Fruit fly (Drosophila melanogaster) whole organism, prepupa: Measurements from ENCODE around the gene Fdx2.

ENCODE experiments used
- CG10669 ChIP-seq: fragments of 200-800 bp; sonication (Bioruptor generic); optimal IDR thresholded peaks from 3 replicates; lab custom pipeline; 2018; ENCODE audit warnings: missing biosample characterization, mild to moderate bottlenecking, missing genetic modification characterization, moderate library complexity
- CG11294 ChIP-seq: fragments of 200-800 bp; sonication (Bioruptor generic); IDR thresholded peaks from 2 replicates; pipeline ENCODE4 v1.3.6; 2022; ENCODE audit warnings: missing biosample characterization, missing genetic modification characterization
- CG11902 ChIP-seq: fragments of 200-800 bp; sonication (Bioruptor generic); optimal IDR thresholded peaks from 3 replicates; lab custom pipeline; 2016; ENCODE audit warnings: missing biosample characterization, missing genetic modification characterization
- CG1621 ChIP-seq: fragments of 200-800 bp; sonication (Bioruptor generic); optimal IDR thresholded peaks from 3 replicates; lab custom pipeline; 2018; ENCODE audit warnings: missing biosample characterization, mild to moderate bottlenecking, missing genetic modification characterization
- CG16779 ChIP-seq: fragments of 200-800 bp; sonication (Bioruptor generic); optimal IDR thresholded peaks from 3 replicates; lab custom pipeline; 2017; ENCODE audit warnings: missing biosample characterization, mild to moderate bottlenecking, missing genetic modification characterization
- CG31627 ChIP-seq: fragments of 200-800 bp; sonication (Bioruptor generic); optimal IDR thresholded peaks from 3 replicates; lab custom pipeline; 2016; ENCODE audit warnings: missing biosample characterization, missing genetic modification characterization
- CG34406 ChIP-seq: fragments of 200-800 bp; sonication (Bioruptor generic); optimal IDR thresholded peaks from 3 replicates; lab custom pipeline; 2016; ENCODE audit warnings: missing biosample characterization, missing genetic modification characterization
- CG4318 ChIP-seq: fragments of 200-800 bp; sonication (Bioruptor generic); optimal IDR thresholded peaks from 3 replicates; lab custom pipeline; 2017; ENCODE audit warnings: missing biosample characterization, mild to moderate bottlenecking, missing genetic modification characterization
- CG6854 ChIP-seq: fragments of 200-800 bp; sonication (Bioruptor generic); optimal IDR thresholded peaks from 2 replicates; lab custom pipeline; 2017; ENCODE audit warnings: missing biosample characterization, mild to moderate bottlenecking, missing genetic modification characterization
- CG7368 ChIP-seq: fragments of 200-800 bp; sonication (Bioruptor generic); optimal IDR thresholded peaks from 3 replicates; lab custom pipeline; 2016; ENCODE audit warnings: missing biosample characterization, missing genetic modification characterization
- CG8319 ChIP-seq: fragments of 200-800 bp; sonication (Bioruptor generic); optimal IDR thresholded peaks from 3 replicates; lab custom pipeline; 2016; ENCODE audit warnings: missing biosample characterization, missing genetic modification characterization
- CG9139 ChIP-seq: fragments of 200-800 bp; sonication (Bioruptor generic); optimal IDR thresholded peaks from 3 replicates; lab custom pipeline; 2017; ENCODE audit warnings: missing biosample characterization, mild to moderate bottlenecking, missing genetic modification characterization
- Eip93F ChIP-seq: fragments of 200-800 bp; sonication (Bioruptor generic); optimal IDR thresholded peaks from 2 replicates; lab custom pipeline; 2016; ENCODE audit warnings: missing biosample characterization, mild to moderate bottlenecking, missing genetic modification characterization
- Ets96B ChIP-seq: fragments of 200-800 bp; optimal IDR thresholded peaks from 2 replicates; lab custom pipeline; 2019; ENCODE audit warnings: missing biosample characterization, mild to moderate bottlenecking, missing genetic modification characterization, moderate library complexity
- Lpt ChIP-seq: fragments of 200-800 bp; sonication (Bioruptor generic); optimal IDR thresholded peaks from 3 replicates; lab custom pipeline; 2016; ENCODE audit warnings: missing biosample characterization, missing genetic modification characterization
- OdsH ChIP-seq: fragments of 200-800 bp; sonication (Bioruptor generic); optimal IDR thresholded peaks from 3 replicates; lab custom pipeline; 2016; ENCODE audit warnings: missing biosample characterization, missing genetic modification characterization
- Sox14 ChIP-seq: fragments of 200-800 bp; sonication (Bioruptor generic); optimal IDR thresholded peaks from 3 replicates; lab custom pipeline; 2016; ENCODE audit warnings: missing biosample characterization, missing genetic modification characterization
- Sox15 ChIP-seq: fragments of 200-800 bp; sonication (Bioruptor generic); optimal IDR thresholded peaks from 3 replicates; lab custom pipeline; 2016; ENCODE audit warnings: missing biosample characterization, missing genetic modification characterization
- achi ChIP-seq: fragments of 200-800 bp; sonication (Bioruptor generic); optimal IDR thresholded peaks from 3 replicates; lab custom pipeline; 2016; ENCODE audit warnings: missing biosample characterization, missing genetic modification characterization
- acj6 ChIP-seq: fragments of 200-800 bp; sonication (Bioruptor generic); optimal IDR thresholded peaks from 3 replicates; lab custom pipeline; 2016; ENCODE audit warnings: missing biosample characterization, missing genetic modification characterization
- cyc ChIP-seq: fragments of 200-800 bp; sonication (Bioruptor generic); optimal IDR thresholded peaks from 3 replicates; lab custom pipeline; 2016; ENCODE audit warnings: missing biosample characterization, missing genetic modification characterization
- esn ChIP-seq: fragments of 200-800 bp; sonication (Bioruptor generic); optimal IDR thresholded peaks from 2 replicates; lab custom pipeline; 2016; ENCODE audit warnings: missing biosample characterization, mild to moderate bottlenecking, missing genetic modification characterization, moderate library complexity
- fd59A ChIP-seq: fragments of 200-800 bp; sonication (Bioruptor generic); optimal IDR thresholded peaks from 2 replicates; lab custom pipeline; 2017; ENCODE audit warnings: missing biosample characterization, mild to moderate bottlenecking, missing genetic modification characterization, missing genetic modification reagents
- fkh ChIP-seq: fragments of 200-800 bp; sonication (Bioruptor generic); optimal IDR thresholded peaks from 3 replicates; lab custom pipeline; 2017; ENCODE audit warnings: missing biosample characterization, mild to moderate bottlenecking, missing genetic modification characterization, moderate library complexity
- lz ChIP-seq: fragments of 200-800 bp; sonication (Bioruptor generic); optimal IDR thresholded peaks from 3 replicates; lab custom pipeline; 2016; ENCODE audit warnings: missing biosample characterization, missing genetic modification characterization
- pdm3 ChIP-seq: fragments of 200-800 bp; sonication (Bioruptor generic); optimal IDR thresholded peaks from 3 replicates; lab custom pipeline; 2016; ENCODE audit warnings: missing biosample characterization, missing genetic modification characterization
- salr ChIP-seq, 2 experiments: fragments of 200-800 bp; sonication (Bioruptor generic); optimal IDR thresholded peaks; 3 replicates each; lab custom pipeline; 2016 to 2018; ENCODE audit warnings: missing biosample characterization in 2 of 2, missing genetic modification characterization in 2 of 2, mild to moderate bottlenecking in 1 of 2
- ss ChIP-seq, 2 experiments: fragments of 200-800 bp; sonication (Bioruptor generic); optimal IDR thresholded peaks; 2 replicates in 1 of 2; 3 replicates in 1 of 2; lab custom pipeline; 2017 to 2018; ENCODE audit warnings: mild to moderate bottlenecking in 2 of 2, missing biosample characterization in 2 of 2, missing genetic modification characterization in 2 of 2, moderate library complexity in 1 of 2
- topi ChIP-seq: fragments of 200-800 bp; sonication (Bioruptor generic); optimal IDR thresholded peaks from 3 replicates; lab custom pipeline; 2016; ENCODE audit warnings: missing biosample characterization, missing genetic modification characterization

The Fdx2 gene

dm6 chr3L:4270949-4271827 is 21.1 kb upstream of the Fdx2 start (continued):
- TF ChIP-seq achi (GFP tag; lab: Kevin White, UChicago) (no peak), CG31627 (GFP tag; lab: Kevin White, UChicago) (no peak), acj6 (GFP tag; lab: Kevin White, UChicago) (no peak), OdsH (no peak), pdm3 (GFP tag; lab: Kevin White, UChicago) (no peak), topi (GFP tag; lab: Kevin White, UChicago) (no peak), CG8319 (no peak), CG11294 (GFP tag; lab: Robert Waterston, UW) (no peak), Eip93F (GFP tag; lab: Kevin White, UChicago) (no peak)

- no peak for TF ChIP-seq CG9139 (GFP tag; lab: Kevin White, UChicago)
- peak; percentile 81 for TF ChIP-seq fkh (GFP tag; lab: Kevin White, UChicago)
These were observed 20.0 kb upstream of the Fdx2 start for dm6 chr3L:4272167-4272773.

- TF ChIP-seq acj6 (GFP tag; lab: Kevin White, UChicago) (no peak), ss (GFP tag; optimal IDR thresholded peaks at IDR 0.05; lab: Kevin White, UChicago) (no peak), esn (GFP tag; lab: Kevin White, UChicago) (no peak), Sox15 (GFP tag; lab: Kevin White, UChicago) (no peak), fkh (GFP tag; lab: Kevin White, UChicago) (no peak), CG6854 (GFP tag; lab: Kevin White, UChicago) (no peak), Lpt (no peak), cyc (GFP tag; lab: Kevin White, UChicago) (no peak), achi (GFP tag; lab: Kevin White, UChicago) (no peak), CG31627 (GFP tag; lab: Kevin White, UChicago) (no peak), lz (GFP tag; lab: Kevin White, UChicago) (no peak), CG11902 (GFP tag; lab: Kevin White, UChicago) (no peak), CG1621 (no peak), Ets96B (tag; lab: Kevin White, UChicago) (no peak), CG10669 (no peak), CG4318 (GFP tag; lab: Kevin White, UChicago) (no peak), fd59A (GFP tag; lab: Kevin White, UChicago) (no peak), CG7368 (GFP tag; lab: Kevin White, UChicago) (no peak), salr (GFP tag; optimal IDR thresholded peaks at IDR 0.05; lab: Kevin White, UChicago) (no peak), CG16779 (tag; lab: Kevin White, UChicago) (no peak)
These were observed 14.5 kb upstream of the Fdx2 start, which contains the start of gene Ctl1 for dm6 chr3L:4277796-4278195. Gene Ctl1 (plus strand): TSS chr3L:4277962.

DNA sequence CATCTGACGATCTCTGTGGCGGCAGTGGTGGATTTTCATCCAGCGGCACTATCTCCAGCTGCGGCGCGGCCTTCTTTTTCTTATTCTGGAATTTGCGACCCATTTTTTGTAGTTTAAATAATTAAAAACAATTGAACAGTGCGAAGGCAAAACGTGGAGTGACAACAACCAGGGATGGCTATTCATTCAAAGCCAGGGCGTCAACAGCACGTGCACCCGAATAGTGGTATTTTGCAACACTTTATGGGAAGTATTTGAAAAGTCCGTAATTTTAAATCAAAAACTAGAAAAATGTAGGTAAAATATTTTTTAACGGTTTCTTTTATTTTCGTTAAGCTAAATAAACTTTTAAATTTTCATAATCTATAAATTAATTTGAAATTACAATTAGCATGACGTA is 9.7 kb upstream of the Fdx2 start, which contains the start of gene CG11583:
TSS of gene CG11583 (minus strand) at position 191 of the 400 bp plus-strand sequence.
- TF ChIP-seq achi (GFP tag; lab: Kevin White, UChicago) (no peak), esn (GFP tag; lab: Kevin White, UChicago) (peak; percentile 49), CG1621 (peak; percentile 82)

DNA sequence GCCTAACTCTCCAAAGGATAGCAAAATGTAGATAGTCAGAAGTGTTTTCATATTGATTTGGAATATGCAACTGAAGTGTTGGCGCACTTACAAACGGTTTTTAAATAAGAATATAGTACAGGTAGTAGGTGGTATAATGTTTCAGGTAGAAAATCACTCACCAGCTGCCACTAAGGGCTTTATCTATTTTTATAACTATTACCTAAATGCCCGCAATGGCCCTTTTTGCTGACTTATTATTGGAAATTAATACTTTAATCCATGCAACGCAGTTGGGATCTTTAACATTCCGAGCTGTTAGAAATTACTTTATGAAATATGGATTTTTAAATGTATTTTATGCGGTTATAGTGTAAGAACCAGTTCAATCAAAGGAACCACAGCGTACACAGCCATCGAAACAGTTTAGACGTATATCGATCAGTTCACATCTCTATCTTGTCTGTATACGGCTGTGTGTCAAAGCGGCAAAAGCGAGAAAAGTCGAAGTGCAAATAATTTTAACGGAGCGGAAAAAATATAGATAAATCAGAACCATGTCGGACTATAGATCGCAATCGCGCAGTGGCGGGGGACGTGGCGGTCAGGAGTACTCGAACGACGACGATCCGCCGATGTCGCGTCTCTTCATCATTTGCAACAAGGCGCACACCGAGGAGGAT is 8.7 kb upstream of the Fdx2 start, which contains the start of the genes srw and CG1316:
TSS of gene srw (minus strand) at position 51 of the 662 bp plus-strand sequence.
TSS of gene CG1316 (plus strand) at position 424 of the 662 bp plus-strand sequence.
- TF ChIP-seq CG34406 (GFP tag; lab: Kevin White, UChicago) (no peak), acj6 (GFP tag; lab: Kevin White, UChicago) (no peak), esn (GFP tag; lab: Kevin White, UChicago) (peak; percentile 12), Sox14 (peak; percentile 6), CG1621 (peak; percentile 53), CG7368 (GFP tag; lab: Kevin White, UChicago) (no peak), CG10669 (no peak)
